Fruit fly (Drosophila melanogaster) whole organism, embryonic: ENCODE measurements around the gene Dfd.

Source experiments
- CG10979 ChIP-seq: fragments of 200-800 bp; sonication (Bioruptor generic); optimal IDR thresholded peaks from 2 replicates; lab custom pipeline; 2018; ENCODE audit warnings: missing biosample characterization, mild to moderate bottlenecking, missing genetic modification characterization, moderate library complexity
- CG12236 ChIP-seq: fragments of 200-800 bp; sonication (Bioruptor generic); optimal IDR thresholded peaks from 2 replicates; lab custom pipeline; 2016; ENCODE audit warnings: missing biosample characterization, missing genetic modification characterization
- CG1233 ChIP-seq: fragments of 200-800 bp; sonication (Bioruptor generic); optimal IDR thresholded peaks from 4 replicates; lab custom pipeline; 2018; ENCODE audit warnings: missing biosample characterization, mild to moderate bottlenecking, missing genetic modification characterization
- CG1603 ChIP-seq: fragments of 200-800 bp; sonication (Bioruptor generic); optimal IDR thresholded peaks from 2 replicates; lab custom pipeline; 2019; ENCODE audit warnings: missing biosample characterization, mild to moderate bottlenecking, missing genetic modification characterization, moderate library complexity
- CG17359 ChIP-seq: fragments of 200-800 bp; sonication (Bioruptor generic); optimal IDR thresholded peaks from 3 replicates; lab custom pipeline; 2018; ENCODE audit warnings: missing biosample characterization, mild to moderate bottlenecking, missing genetic modification characterization, moderate library complexity
- CG17385 ChIP-seq: fragments of 200-800 bp; sonication (Bioruptor generic); optimal IDR thresholded peaks from 3 replicates; lab custom pipeline; 2018; ENCODE audit warnings: missing biosample characterization, mild to moderate bottlenecking, missing genetic modification characterization
- CG17612 ChIP-seq: fragments of 200-800 bp; sonication (Bioruptor generic); IDR thresholded peaks from 2 replicates; pipeline ENCODE4 v1.3.6; 2022; ENCODE audit warnings: missing biosample characterization, missing genetic modification characterization
- CG17912 ChIP-seq: fragments of 200-800 bp; sonication (Bioruptor generic); optimal IDR thresholded peaks from 2 replicates; lab custom pipeline; 2018; ENCODE audit warnings: missing biosample characterization, mild to moderate bottlenecking, missing genetic modification characterization
- CG2712 ChIP-seq: fragments of 200-800 bp; optimal IDR thresholded peaks from 3 replicates; lab custom pipeline; 2019; ENCODE audit warnings: missing biosample characterization, mild to moderate bottlenecking, missing genetic modification characterization, moderate library complexity
- CG31388 ChIP-seq: fragments of 200-800 bp; sonication (Bioruptor generic); optimal IDR thresholded peaks from 2 replicates; lab custom pipeline; 2016; ENCODE audit warnings: missing biosample characterization, missing genetic modification characterization
- CG3726 ChIP-seq: fragments of 200-800 bp; sonication (Bioruptor generic); IDR thresholded peaks from 3 replicates; pipeline ENCODE4, ENCODE4 v1.3.6; 2022; ENCODE audit warnings: missing biosample characterization, missing genetic modification characterization
- CG6765 ChIP-seq: fragments of 200-800 bp; sonication (Bioruptor generic); optimal IDR thresholded peaks from 3 replicates; lab custom pipeline; 2017; ENCODE audit warnings: missing biosample characterization, mild to moderate bottlenecking, missing genetic modification characterization
- CG7987 ChIP-seq: fragments of 200-800 bp; sonication (Bioruptor generic); optimal IDR thresholded peaks from 2 replicates; lab custom pipeline; 2018; ENCODE audit warnings: missing biosample characterization, mild to moderate bottlenecking, missing genetic modification characterization, moderate library complexity
- CG9437 ChIP-seq: fragments of 200-800 bp; sonication (Bioruptor generic); optimal IDR thresholded peaks from 2 replicates; lab custom pipeline; 2018; ENCODE audit warnings: missing biosample characterization, mild to moderate bottlenecking, missing genetic modification characterization
- Dbx ChIP-seq: fragments of 200-800 bp; sonication (Bioruptor generic); IDR thresholded peaks from 3 replicates; pipeline ENCODE4 v1.3.6; 2022; ENCODE audit warnings: missing biosample characterization, missing genetic modification characterization
- Deaf1 ChIP-seq: fragments of 200-800 bp; optimal IDR thresholded peaks from 3 replicates; lab custom pipeline; 2019; ENCODE audit warnings: missing biosample characterization, mild to moderate bottlenecking, missing genetic modification characterization, moderate library complexity
- Hr51 ChIP-seq, 2 experiments: fragments of 200-800 bp; sonication (Bioruptor generic); optimal IDR thresholded peaks; 2 replicates in 1 of 2; 3 replicates in 1 of 2; lab custom pipeline; 2016 to 2018; ENCODE audit warnings: missing biosample characterization in 2 of 2, missing genetic modification characterization in 2 of 2, mild to moderate bottlenecking in 1 of 2, moderate library complexity in 1 of 2
- MESR4 ChIP-seq: fragments of 200-800 bp; sonication (Bioruptor generic); optimal IDR thresholded peaks from 2 replicates; lab custom pipeline; 2018; ENCODE audit warnings: missing biosample characterization, mild to moderate bottlenecking, missing genetic modification characterization, moderate library complexity
- Med ChIP-seq: fragments of 200-800 bp; sonication (Bioruptor generic); peaks from one replicate; lab custom pipeline; 2016; ENCODE audit warnings: missing biosample characterization, missing genetic modification characterization, mild to moderate bottlenecking, inconsistent platforms, moderate library complexity
- Optix ChIP-seq: fragments of 200-800 bp; sonication (Bioruptor generic); IDR thresholded peaks from 3 replicates; pipeline ENCODE4 v1.3.6; 2022; ENCODE audit warnings: missing biosample characterization, missing genetic modification characterization
- PHDP ChIP-seq: fragments of 200-800 bp; sonication (Bioruptor generic); optimal IDR thresholded peaks from 3 replicates; lab custom pipeline; 2018; ENCODE audit warnings: missing biosample characterization, mild to moderate bottlenecking, missing genetic modification characterization, moderate library complexity
- Side ChIP-seq: fragments of 200-800 bp; sonication (Bioruptor generic); optimal IDR thresholded peaks from 2 replicates; lab custom pipeline; 2016; ENCODE audit warnings: missing biosample characterization, missing genetic modification characterization
- Sox102F ChIP-seq: fragments of 200-800 bp; sonication (Bioruptor generic); optimal IDR thresholded peaks from 2 replicates; lab custom pipeline; 2018; ENCODE audit warnings: missing biosample characterization, mild to moderate bottlenecking, missing genetic modification characterization, moderate library complexity
- ab ChIP-seq: fragments of 200-800 bp; sonication (Bioruptor generic); optimal IDR thresholded peaks from 2 replicates; lab custom pipeline; 2016; ENCODE audit warnings: missing biosample characterization, missing genetic modification characterization
- ase ChIP-seq: fragments of 200-800 bp; sonication (Bioruptor generic); IDR thresholded peaks from 3 replicates; pipeline ENCODE4 v1.3.6; 2022; ENCODE audit warnings: missing biosample characterization, missing genetic modification characterization
- bsh ChIP-seq, 2 experiments: fragments of 200-800 bp; sonication (Bioruptor generic); optimal IDR thresholded peaks; 2 replicates each; lab custom pipeline; 2017 to 2018; ENCODE audit warnings: mild to moderate bottlenecking in 2 of 2, missing biosample characterization in 2 of 2, missing genetic modification characterization in 2 of 2, moderate library complexity in 1 of 2
- cato ChIP-seq: fragments of 200-800 bp; sonication (Bioruptor generic); optimal IDR thresholded peaks from 2 replicates; lab custom pipeline; 2016; ENCODE audit warnings: missing biosample characterization, missing genetic modification characterization, borderline replicate concordance
- chn ChIP-seq: fragments of 200-800 bp; sonication (Bioruptor generic); optimal IDR thresholded peaks from 2 replicates; lab custom pipeline; 2016; ENCODE audit warnings: missing biosample characterization, missing genetic modification characterization
- ci ChIP-seq: fragments of 200-800 bp; sonication (Bioruptor generic); IDR thresholded peaks from 3 replicates; pipeline ENCODE4 v1.3.6; 2022; ENCODE audit warnings: missing biosample characterization, missing genetic modification characterization
- da ChIP-seq: fragments of 200-800 bp; sonication (Bioruptor generic); optimal IDR thresholded peaks from 2 replicates; lab custom pipeline; 2016; ENCODE audit warnings: missing biosample characterization, missing genetic modification characterization
- dm ChIP-seq: fragments of 200-800 bp; sonication (Bioruptor generic); optimal IDR thresholded peaks from 3 replicates; lab custom pipeline; 2016; ENCODE audit warnings: missing biosample characterization, missing genetic modification characterization
- dmrt99B ChIP-seq: fragments of 200-800 bp; sonication (Bioruptor generic); optimal IDR thresholded peaks from 2 replicates; lab custom pipeline; 2018; ENCODE audit warnings: missing biosample characterization, mild to moderate bottlenecking, missing genetic modification characterization, moderate library complexity
- eve ChIP-seq, 2 experiments: fragments of >200 bp; optimal IDR thresholded peaks; 2 replicates each; lab custom pipeline; 2017; ENCODE audit warnings: missing biosample characterization in 2 of 2, missing genetic modification characterization in 2 of 2
- fd102C ChIP-seq: fragments of 200-800 bp; sonication (Bioruptor generic); optimal IDR thresholded peaks from 2 replicates; lab custom pipeline; 2018; ENCODE audit warnings: missing biosample characterization, mild to moderate bottlenecking, missing genetic modification characterization, moderate library complexity
- fd64A ChIP-seq: fragments of 200-800 bp; sonication (Bioruptor generic); optimal IDR thresholded peaks from 3 replicates; lab custom pipeline; 2018; ENCODE audit warnings: missing biosample characterization, mild to moderate bottlenecking, missing genetic modification characterization
- gcm ChIP-seq: fragments of 200-800 bp; sonication (Bioruptor generic); optimal IDR thresholded peaks from 2 replicates; lab custom pipeline; 2019; ENCODE audit warnings: missing biosample characterization, mild to moderate bottlenecking, missing genetic modification characterization, moderate library complexity
- gem ChIP-seq: fragments of 200-800 bp; sonication (Bioruptor generic); optimal IDR thresholded peaks from 2 replicates; lab custom pipeline; 2019; ENCODE audit warnings: missing biosample characterization, mild to moderate bottlenecking, missing genetic modification characterization, moderate library complexity
- gsb-n ChIP-seq: fragments of 200-800 bp; sonication (Bioruptor generic); optimal IDR thresholded peaks from 3 replicates; lab custom pipeline; 2018; ENCODE audit warnings: missing biosample characterization, mild to moderate bottlenecking, missing genetic modification characterization
- hb ChIP-seq: fragments of 200-800 bp; sonication (Bioruptor generic); IDR thresholded peaks from 3 replicates; pipeline ENCODE4 v1.3.6; 2022; ENCODE audit warnings: missing biosample characterization, missing genetic modification characterization; ENCODE audit not compliant: partially characterized antibody
- kah ChIP-seq: fragments of 200-800 bp; sonication (Bioruptor generic); optimal IDR thresholded peaks from 2 replicates; lab custom pipeline; 2018; ENCODE audit warnings: missing biosample characterization, mild to moderate bottlenecking, missing genetic modification characterization
- ken ChIP-seq: fragments of 200-800 bp; sonication (Bioruptor generic); IDR thresholded peaks from 3 replicates; pipeline ENCODE4 v1.3.6; 2022; ENCODE audit warnings: missing biosample characterization, missing genetic modification characterization
- knrl ChIP-seq: fragments of 200-800 bp; sonication (Bioruptor generic); IDR thresholded peaks from 3 replicates; pipeline ENCODE4 v1.3.6; 2022; ENCODE audit warnings: missing biosample characterization, missing genetic modification characterization; ENCODE audit not compliant: partially characterized antibody
- lab ChIP-seq: fragments of 200-800 bp; sonication (Bioruptor generic); optimal IDR thresholded peaks from 3 replicates; lab custom pipeline; 2017; ENCODE audit warnings: missing biosample characterization, missing genetic modification characterization, mild to moderate bottlenecking, moderate library complexity, missing genetic modification reagents
- onecut ChIP-seq: fragments of 200-800 bp; sonication (Bioruptor generic); IDR thresholded peaks from 2 replicates; pipeline ENCODE4 v1.3.6; 2022; ENCODE audit warnings: missing biosample characterization, missing genetic modification characterization
- row ChIP-seq: fragments of 200-800 bp; sonication (Bioruptor generic); IDR thresholded peaks from 3 replicates; pipeline ENCODE4 v1.3.6; 2022; ENCODE audit warnings: missing biosample characterization, missing genetic modification characterization
- so ChIP-seq: fragments of 200-800 bp; sonication (Bioruptor generic); IDR thresholded peaks from 3 replicates; pipeline ENCODE4 v1.3.6; 2022; ENCODE audit warnings: missing biosample characterization, missing genetic modification characterization
- sob ChIP-seq: fragments of 200-800 bp; sonication (Bioruptor generic); IDR thresholded peaks from 2 replicates; pipeline ENCODE4 v1.3.6; 2022; ENCODE audit warnings: missing biosample characterization, missing genetic modification characterization
- sr ChIP-seq: fragments of 200-800 bp; sonication (Bioruptor generic); IDR thresholded peaks from 3 replicates; pipeline ENCODE4 v1.3.6; 2022; ENCODE audit warnings: missing biosample characterization, missing genetic modification characterization
- stwl ChIP-seq: fragments of 200-800 bp; sonication (Bioruptor generic); optimal IDR thresholded peaks from 3 replicates; lab custom pipeline; 2018; ENCODE audit warnings: missing biosample characterization, mild to moderate bottlenecking, missing genetic modification characterization, moderate library complexity
- wek ChIP-seq: fragments of 200-800 bp; sonication (Bioruptor generic); optimal IDR thresholded peaks from 3 replicates; lab custom pipeline; 2018; ENCODE audit warnings: missing biosample characterization, mild to moderate bottlenecking, missing genetic modification characterization, moderate library complexity
- zfh1 ChIP-seq: fragments of 200-800 bp; sonication (Bioruptor generic); IDR thresholded peaks from 3 replicates; pipeline ENCODE4 v1.3.6; 2022; ENCODE audit warnings: missing biosample characterization, missing genetic modification characterization

The Dfd gene

dm6 chr3R:6764848-6765247 is 26.8 kb upstream of the Dfd start (continued):
- TF ChIP-seq Side (GFP tag; lab: Kevin White, UChicago) (no peak), Hr51 (GFP tag; optimal IDR thresholded peaks at IDR 0.05; lab: Kevin White, UChicago) (no peak), so (0 out of 3 replicates have a peak, but pooled peaks have one; percentile 28), fd102C (GFP tag; lab: Kevin White, UChicago) (no peak), wek (GFP tag; lab: Kevin White, UChicago) (peak; percentile 50), da (GFP tag; lab: Kevin White, UChicago) (no peak), CG17612 (GFP tag; lab: Robert Waterston, UW) (no peak), CG9437 (GFP tag; lab: Kevin White, UChicago) (no peak), knrl (no peak), stwl (tag; lab: Kevin White, UChicago) (no peak), CG3726 (no peak), CG31388 (no peak), Deaf1 (no peak), gem (tag; lab: Kevin White, UChicago) (peak; percentile 16), Sox102F (GFP tag; lab: Kevin White, UChicago) (peak; percentile 17), ken (no peak), ab (GFP tag; lab: Kevin White, UChicago) (no peak), fd64A (GFP tag; lab: Kevin White, UChicago) (peak; percentile 33), gcm (GFP tag; lab: Kevin White, UChicago) (peak; percentile 2), dmrt99B (tag; lab: Kevin White, UChicago) (peak; percentile 26), Med (GFP tag; lab: Kevin White, UChicago) (peak; percentile 83), CG2712 (tag; lab: Kevin White, UChicago) (peak; percentile 11), onecut (GFP tag; lab: Robert Waterston, UW) (no peak), CG6765 (no peak), row (GFP tag; lab: Robert Waterston, UW) (no peak), CG17359 (tag; lab: Kevin White, UChicago) (peak; percentile 32), lab (GFP tag; lab: Kevin White, UChicago) (peak; percentile 31), eve (GFP tag; optimal IDR thresholded peaks at IDR 0.05; lab: Kevin White, UChicago) (peak in 1 of 2 experiments; percentile 13), PHDP (tag; lab: Kevin White, UChicago) (peak; percentile 36), hb (GFP tag; lab: Robert Waterston, UW) (no peak), CG17385 (GFP tag; lab: Kevin White, UChicago) (no peak), ase (GFP tag; lab: Robert Waterston, UW) (no peak), sob (GFP tag; lab: Robert Waterston, UW) (no peak), CG12236 (GFP tag; lab: Kevin White, UChicago) (no peak), CG1603 (tag; lab: Kevin White, UChicago) (peak; percentile 26), CG7987 (GFP tag; lab: Kevin White, UChicago) (peak; percentile 31), sr (GFP tag; lab: Robert Waterston, UW) (no peak), Optix (GFP tag; lab: Robert Waterston, UW) (no peak), Dbx (no peak), chn (no peak), cato (no peak), kah (GFP tag; lab: Kevin White, UChicago) (no peak), bsh (GFP tag; optimal IDR thresholded peaks at IDR 0.05; lab: Kevin White, UChicago) (peak in 1 of 2 experiments; percentile 36), CG10979 (no peak), CG1233 (GFP tag; lab: Kevin White, UChicago) (peak; percentile 61), CG17912 (no peak), gsb-n (tag; lab: Kevin White, UChicago) (peak; percentile 12), MESR4 (GFP tag; lab: Kevin White, UChicago) (no peak), ci (GFP tag; lab: Robert Waterston, UW) (0 out of 3 replicates have a peak, but pooled peaks have one; percentile 42), dm (GFP tag; lab: Kevin White, UChicago) (no peak), zfh1 (0 out of 3 replicates have a peak, but pooled peaks have one; percentile 20)
